Fruit fly (Drosophila melanogaster): ENCODE data around the gene Akr1B.

Gene Akr1B

DNA sequence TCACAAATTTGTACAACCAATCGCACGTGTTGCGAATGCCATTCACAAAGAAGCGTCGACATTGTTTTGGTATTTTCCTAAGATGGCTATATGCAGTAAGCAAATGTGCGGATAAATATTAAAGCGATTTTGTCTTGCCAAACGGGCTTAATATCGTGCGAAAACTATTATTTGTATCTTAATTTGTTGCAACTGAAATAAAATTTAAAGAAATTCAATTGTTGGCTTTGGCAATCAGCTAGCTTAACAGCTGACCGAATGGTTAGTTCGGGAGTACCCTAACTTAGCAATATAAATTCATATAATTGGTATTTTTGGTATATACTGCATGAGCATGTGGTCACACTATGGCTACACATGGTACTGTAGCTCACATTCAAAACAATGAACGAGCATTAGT lies 24.2 kb upstream of the Akr1B start, which contains the start of the genes RIOK1 and Polr3H (continued):
- no peak for TF ChIP-seq dac (GFP tag; optimal IDR thresholded peaks at IDR 0.05)
- TF ChIP-seq eg (GFP tag; IDR thresholded peaks at IDR 0.05): peak; percentile 65
- no peak for TF ChIP-seq CG10669 (GFP tag; optimal IDR thresholded peaks at IDR 0.05)
- no peak for TF ChIP-seq CG34406 (GFP tag; optimal IDR thresholded peaks at IDR 0.05)
- TF ChIP-seq CG1621 (tag; optimal IDR thresholded peaks at IDR 0.05): no peak
- no peak for TF ChIP-seq CG8119 (GFP tag; IDR thresholded peaks at IDR 0.05)
- no peak for TF ChIP-seq CG3032 (tag; optimal IDR thresholded peaks at IDR 0.05)

DNA sequence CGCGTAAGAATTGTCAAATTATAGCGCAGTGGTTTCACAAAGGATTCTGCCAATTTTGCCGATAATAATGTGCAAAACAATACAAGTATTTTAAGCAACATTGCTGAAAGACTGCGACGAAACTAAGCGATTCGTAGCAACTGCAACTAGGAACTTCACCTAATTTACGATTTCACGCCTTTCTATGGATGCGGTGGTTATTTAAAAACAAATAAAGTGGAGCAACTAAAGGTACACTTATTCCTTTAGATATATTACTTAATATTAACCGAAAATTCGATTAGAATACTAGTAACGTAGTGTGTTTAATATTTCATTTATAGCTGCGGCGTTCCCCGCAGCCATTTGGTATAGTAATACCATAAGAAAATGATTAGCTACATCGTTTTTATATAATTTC lies 21.8 kb upstream of the Akr1B start, which contains the start of gene CG6071:
TSS of gene CG6071 (minus strand) at position 101 of the 400 bp plus-strand sequence.
- no peak for TF ChIP-seq CG6276 (GFP tag; optimal IDR thresholded peaks at IDR 0.05)
- no peak for TF ChIP-seq Blimp-1 (GFP tag; optimal IDR thresholded peaks at IDR 0.05)
- no peak for TF ChIP-seq CG11762 (GFP tag; optimal IDR thresholded peaks at IDR 0.05; ENCODE audit: insufficient read depth)
- TF ChIP-seq Hr38 (GFP tag; optimal IDR thresholded peaks at IDR 0.05): no peak
- no peak for TF ChIP-seq CG7368 (GFP tag; optimal IDR thresholded peaks at IDR 0.05)
- no peak for TF ChIP-seq eg (GFP tag; IDR thresholded peaks at IDR 0.05)
- no peak for TF ChIP-seq CG6854 (GFP tag; optimal IDR thresholded peaks at IDR 0.05)
- TF ChIP-seq CG10669 (GFP tag; optimal IDR thresholded peaks at IDR 0.05): no peak

DNA sequence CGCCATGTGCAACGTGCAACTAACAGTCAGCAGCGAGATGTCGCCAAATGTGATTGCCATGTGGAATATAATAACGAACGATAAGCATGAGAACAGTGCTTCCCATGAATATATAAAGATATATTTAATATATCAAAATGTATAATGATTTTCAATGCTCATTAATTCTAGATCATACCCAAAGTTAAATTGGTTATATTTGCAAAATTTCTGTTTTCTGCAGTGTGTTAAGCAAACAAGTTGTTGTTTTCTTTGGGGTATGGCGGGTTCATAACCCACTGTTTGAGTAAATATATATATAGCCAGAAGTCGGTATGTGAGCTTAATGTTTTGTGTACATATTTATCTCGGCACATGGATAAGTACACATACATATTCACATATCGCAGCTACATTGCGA lies 12.6 kb upstream of the Akr1B start:
- peak; percentile 43; the same call in 1 of the 2 replicates for TF ChIP-seq Gug (GFP tag; IDR thresholded peaks at IDR 0.05)
- TF ChIP-seq CG8119 (GFP tag; IDR thresholded peaks at IDR 0.05): peak; percentile 62
- TF ChIP-seq CG11762 (GFP tag; optimal IDR thresholded peaks at IDR 0.05; ENCODE audit: insufficient read depth): peak; percentile 2
- peak; percentile 10 for TF ChIP-seq CG7368 (GFP tag; optimal IDR thresholded peaks at IDR 0.05)
- peak; percentile 15 for TF ChIP-seq CG6276 (GFP tag; optimal IDR thresholded peaks at IDR 0.05)
- TF ChIP-seq net (GFP tag; optimal IDR thresholded peaks at IDR 0.05): peak; percentile 1
- peak; percentile 66; the same call in 1 of the 3 replicates for TF ChIP-seq eg (GFP tag; IDR thresholded peaks at IDR 0.05)
- peak; percentile 70; the same call in 2 of the 3 replicates for TF ChIP-seq CG6163 (GFP tag; IDR thresholded peaks at IDR 0.05)
- TF ChIP-seq CG10631 (GFP tag; optimal IDR thresholded peaks at IDR 0.05): peak; percentile 19
- peak; percentile 57; the same call in 1 of the 2 replicates for TF ChIP-seq CG15336 (GFP tag; IDR thresholded peaks at IDR 0.05)
- TF ChIP-seq Smox (GFP tag; optimal IDR thresholded peaks at IDR 0.05): no peak
- peak; percentile 14 for TF ChIP-seq acj6 (GFP tag; optimal IDR thresholded peaks at IDR 0.05)
- no peak for TF ChIP-seq Met (GFP tag; optimal IDR thresholded peaks at IDR 0.05)
- no peak for TF ChIP-seq OdsH (GFP tag; optimal IDR thresholded peaks at IDR 0.05)
- peak; percentile 17 for TF ChIP-seq CG4318 (GFP tag; optimal IDR thresholded peaks at IDR 0.05)
- TF ChIP-seq CG6808 (GFP tag; optimal IDR thresholded peaks at IDR 0.05): peak; percentile 1
- no peak for TF ChIP-seq cyc (GFP tag; optimal IDR thresholded peaks at IDR 0.05)

DNA sequence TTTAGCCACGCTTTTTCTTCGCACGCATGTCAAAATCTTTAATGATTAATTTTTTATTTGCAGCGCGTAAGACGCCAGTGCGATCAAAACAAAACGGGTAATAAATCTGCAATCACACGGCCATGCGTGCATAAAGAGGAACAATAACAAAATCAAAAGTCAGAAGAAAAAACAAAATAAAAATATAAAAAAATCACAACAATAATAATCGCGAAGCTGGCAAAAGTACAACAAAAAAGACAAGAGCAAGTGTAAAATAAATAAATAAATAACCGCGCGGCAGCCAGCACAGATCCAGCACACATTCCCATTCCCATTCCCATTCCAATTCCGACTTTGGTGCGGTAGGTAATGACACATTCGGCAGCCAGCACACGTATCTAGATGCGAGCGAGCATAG lies 10.4 kb upstream of the Akr1B start:
- TF ChIP-seq svp (GFP tag): peak; percentile 61
- peak; percentile 2 for TF ChIP-seq fd59A (GFP tag; optimal IDR thresholded peaks at IDR 0.05)
- peak; percentile 52 for TF ChIP-seq CG3032 (tag; optimal IDR thresholded peaks at IDR 0.05)
- peak; percentile 80; the same call in 2 of the 3 replicates for TF ChIP-seq CG8119 (GFP tag; IDR thresholded peaks at IDR 0.05)
- TF ChIP-seq spab (GFP tag; optimal IDR thresholded peaks at IDR 0.05): peak; percentile 58
- TF ChIP-seq dac (GFP tag; optimal IDR thresholded peaks at IDR 0.05): peak; percentile 15
- no peak for TF ChIP-seq Sox102F (GFP tag; optimal IDR thresholded peaks at IDR 0.05)
- TF ChIP-seq Lpt (GFP tag; optimal IDR thresholded peaks at IDR 0.05): peak; percentile 25
- no peak for TF ChIP-seq CG8632 (GFP tag; optimal IDR thresholded peaks at IDR 0.05)
- TF ChIP-seq Blimp-1 (GFP tag; optimal IDR thresholded peaks at IDR 0.05): no peak
- no peak for TF ChIP-seq Hr39 (GFP tag; optimal IDR thresholded peaks at IDR 0.05)
- TF ChIP-seq Sox15 (GFP tag; optimal IDR thresholded peaks at IDR 0.05): no peak
- no peak for TF ChIP-seq CG11902 (GFP tag; optimal IDR thresholded peaks at IDR 0.05)
- no peak for TF ChIP-seq CG8319 (GFP tag; optimal IDR thresholded peaks at IDR 0.05)
- no peak for TF ChIP-seq CG6792 (GFP tag; optimal IDR thresholded peaks at IDR 0.05)
- peak; percentile 75 to 77 for TF ChIP-seq ss (GFP tag; optimal IDR thresholded peaks at IDR 0.05)
- peak; percentile 50 for TF ChIP-seq net (GFP tag; optimal IDR thresholded peaks at IDR 0.05)
- TF ChIP-seq Eip93F (GFP tag; optimal IDR thresholded peaks at IDR 0.05): no peak
- peak; percentile 71 for TF ChIP-seq CG1621 (tag; optimal IDR thresholded peaks at IDR 0.05)
- TF ChIP-seq eg (GFP tag; IDR thresholded peaks at IDR 0.05): peak; percentile 85; the same call in 2 of the 3 replicates
- no peak for TF ChIP-seq CG34406 (GFP tag; optimal IDR thresholded peaks at IDR 0.05)
- TF ChIP-seq Eip75B (GFP tag; optimal IDR thresholded peaks at IDR 0.05): peak; percentile 36
- no peak for TF ChIP-seq cyc (GFP tag; optimal IDR thresholded peaks at IDR 0.05)
- peak; percentile 82 for TF ChIP-seq CG16779 (tag; optimal IDR thresholded peaks at IDR 0.05)
- TF ChIP-seq CG10631 (GFP tag; optimal IDR thresholded peaks at IDR 0.05): peak; percentile 10
- peak; percentile 39 for TF ChIP-seq achi (GFP tag; optimal IDR thresholded peaks at IDR 0.05)
- TF ChIP-seq esn (GFP tag; optimal IDR thresholded peaks at IDR 0.05): peak; percentile 0
- peak; percentile 75 for TF ChIP-seq Ets96B (tag; optimal IDR thresholded peaks at IDR 0.05)
- TF ChIP-seq dsx (GFP tag; optimal IDR thresholded peaks at IDR 0.05; ENCODE audit: poor library complexity, severe bottlenecking): peak; percentile 62

Measured in whole organism, prepupa.